Fruit fly (Drosophila melanogaster): ENCODE measurements around the gene CG3808.

CG3808 gene

DNA sequence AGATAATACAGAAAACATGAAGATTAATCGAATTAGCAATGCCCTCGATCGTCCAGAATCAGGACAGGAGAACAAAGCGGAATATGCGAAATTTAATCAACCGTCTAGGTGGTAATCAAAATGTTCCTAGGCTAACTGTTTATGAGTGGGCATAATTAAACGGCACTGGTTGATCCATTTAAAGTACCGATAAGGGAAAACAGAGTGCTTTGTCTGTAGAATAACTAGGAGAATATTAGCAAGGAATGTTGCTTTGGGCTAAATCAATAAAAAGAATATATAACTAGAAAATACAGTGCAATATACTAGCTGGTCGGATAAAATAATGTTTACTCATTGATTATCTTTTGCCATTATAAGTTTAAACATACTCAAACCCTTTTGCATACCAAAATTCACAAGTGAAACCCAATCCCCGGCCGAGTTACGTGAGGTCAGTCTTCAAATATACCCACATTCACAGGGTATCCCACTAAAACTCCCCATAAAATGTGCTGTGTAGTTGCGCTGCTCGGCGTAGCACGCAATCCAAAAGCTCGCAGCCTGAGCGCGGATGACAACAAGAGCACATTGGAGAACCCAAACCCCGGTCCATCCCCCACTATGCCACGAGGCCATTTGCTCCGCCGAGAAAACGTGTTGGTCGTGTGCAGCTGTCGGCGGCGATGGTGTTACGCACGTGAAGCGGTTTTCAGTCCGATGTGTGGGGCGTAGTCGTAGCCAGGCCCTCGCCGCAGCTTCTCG, 4.2 kb downstream of the CG3808 start (continued):
- TF ChIP-seq Nf-YB (GFP tag; optimal IDR thresholded peaks at IDR 0.05): peak; percentile 55
- peak; percentile 47 for TF ChIP-seq Antp (GFP tag; optimal IDR thresholded peaks at IDR 0.05)
- peak; percentile 73; the same call in 1 of the 2 replicates for TF ChIP-seq ranshi (GFP tag; IDR thresholded peaks at IDR 0.05)
- TF ChIP-seq aop (GFP tag; IDR thresholded peaks at IDR 0.05): no peak
- peak; percentile 43 for TF ChIP-seq Fer3 (tag; optimal IDR thresholded peaks at IDR 0.05)
- peak; percentile 71 for TF ChIP-seq MTF-1 (GFP tag; optimal IDR thresholded peaks at IDR 0.05; ENCODE audit: borderline replicate concordance)
- peak; percentile 72 for TF ChIP-seq tgo (GFP tag; IDR thresholded peaks at IDR 0.05)
- TF ChIP-seq dimm (GFP tag; IDR thresholded peaks at IDR 0.05): peak; percentile 31; the same call in 1 of the 2 replicates
- TF ChIP-seq nerfin-1 (tag; optimal IDR thresholded peaks at IDR 0.05): no peak
- no peak for TF ChIP-seq CG3065 (GFP tag; optimal IDR thresholded peaks at IDR 0.05)
- 0 out of 3 replicates have a peak, but pooled peaks have one; percentile 27 for TF ChIP-seq CG34422 (GFP tag; IDR thresholded peaks at IDR 0.05)
- TF ChIP-seq Meics (GFP tag; optimal IDR thresholded peaks at IDR 0.05): peak; percentile 89
- peak; percentile 39 for TF ChIP-seq CG9876 (GFP tag; optimal IDR thresholded peaks at IDR 0.05)
- TF ChIP-seq CG11247 (GFP tag; IDR thresholded peaks at IDR 0.05): no peak
- TF ChIP-seq pb (GFP tag; optimal IDR thresholded peaks at IDR 0.05): no peak
- peak; percentile 57 to 77 for TF ChIP-seq Hr51 (GFP tag; optimal IDR thresholded peaks at IDR 0.05)
- peak; percentile 87 for TF ChIP-seq CG3281 (GFP tag; optimal IDR thresholded peaks at IDR 0.05)
- no peak; the same call in 1 of the 2 replicates for TF ChIP-seq chm (GFP tag; IDR thresholded peaks at IDR 0.05)
- peak; percentile 74 for TF ChIP-seq CG14441 (GFP tag; IDR thresholded peaks at IDR 0.05)
- TF ChIP-seq Doc2 (GFP tag; IDR thresholded peaks at IDR 0.05): no peak
- TF ChIP-seq toy (GFP tag; IDR thresholded peaks at IDR 0.05): no peak
- TF ChIP-seq CG6254 (GFP tag; optimal IDR thresholded peaks at IDR 0.05): peak; percentile 2
- peak; percentile 81 for TF ChIP-seq slbo (GFP tag; IDR thresholded peaks at IDR 0.05)
- peak; percentile 0 for TF ChIP-seq CG13123 (GFP tag; optimal IDR thresholded peaks at IDR 0.05)
- TF ChIP-seq sens (GFP tag): peak; percentile 94
- peak; percentile 40 to 66 for TF ChIP-seq chif (GFP tag; optimal IDR thresholded peaks at IDR 0.05)
- TF ChIP-seq CG7372 (GFP tag; IDR thresholded peaks at IDR 0.05): peak; percentile 60
- peak; percentile 52; the same call in 1 of the 2 replicates for TF ChIP-seq ssp (GFP tag; IDR thresholded peaks at IDR 0.05)
- peak; percentile 10 for TF ChIP-seq odd (GFP tag; optimal IDR thresholded peaks at IDR 0.05)
- peak; percentile 100 for TF ChIP-seq cwo (GFP tag; optimal IDR thresholded peaks at IDR 0.05)
- no peak for TF ChIP-seq CG5953 (GFP tag; IDR thresholded peaks at IDR 0.05)
- TF ChIP-seq Ravus (GFP tag; IDR thresholded peaks at IDR 0.05): no peak
- peak; percentile 9 for TF ChIP-seq pzg (GFP tag; optimal IDR thresholded peaks at IDR 0.05)
- no peak for TF ChIP-seq MESR4 (GFP tag; optimal IDR thresholded peaks at IDR 0.05)
- TF ChIP-seq br (optimal IDR thresholded peaks at IDR 0.05): no peak
- peak; percentile 61 for TF ChIP-seq Poxn (GFP tag; IDR thresholded peaks at IDR 0.05)
- TF ChIP-seq lab (GFP tag; optimal IDR thresholded peaks at IDR 0.05): peak; percentile 70
- peak; percentile 50 for TF ChIP-seq Chrac-16 (GFP tag; optimal IDR thresholded peaks at IDR 0.05)
- no peak for TF ChIP-seq Dip2 (GFP tag; IDR thresholded peaks at IDR 0.05)
- peak; percentile 37 for TF ChIP-seq Ssrp (tag; optimal IDR thresholded peaks at IDR 0.05)
- peak; percentile 32; the same call in 1 of the 3 replicates for TF ChIP-seq ken (GFP tag; IDR thresholded peaks at IDR 0.05)
- TF ChIP-seq dati (GFP tag; IDR thresholded peaks at IDR 0.05): no peak
- TF ChIP-seq hth (optimal IDR thresholded peaks at IDR 0.05): no peak
- TF ChIP-seq kah (GFP tag; optimal IDR thresholded peaks at IDR 0.05): no peak
- TF ChIP-seq tna (GFP tag; IDR thresholded peaks at IDR 0.05; ENCODE audit: partially characterized antibody): no peak
- no peak for TF ChIP-seq Mes4 (GFP tag; optimal IDR thresholded peaks at IDR 0.05)
- no peak for TF ChIP-seq CG14965 (GFP tag; optimal IDR thresholded peaks at IDR 0.05; ENCODE audit: borderline replicate concordance)
- TF ChIP-seq tap (tag; optimal IDR thresholded peaks at IDR 0.05): peak; percentile 33
- TF ChIP-seq CG14710 (tag; optimal IDR thresholded peaks at IDR 0.05): peak; percentile 19
- TF ChIP-seq H2.0 (GFP tag; IDR thresholded peaks at IDR 0.05): peak; percentile 42; the same call in 1 of the 2 replicates
